Fruit fly (Drosophila melanogaster): ENCODE measurements around the gene CG9512.

The CG9512 gene

DNA sequence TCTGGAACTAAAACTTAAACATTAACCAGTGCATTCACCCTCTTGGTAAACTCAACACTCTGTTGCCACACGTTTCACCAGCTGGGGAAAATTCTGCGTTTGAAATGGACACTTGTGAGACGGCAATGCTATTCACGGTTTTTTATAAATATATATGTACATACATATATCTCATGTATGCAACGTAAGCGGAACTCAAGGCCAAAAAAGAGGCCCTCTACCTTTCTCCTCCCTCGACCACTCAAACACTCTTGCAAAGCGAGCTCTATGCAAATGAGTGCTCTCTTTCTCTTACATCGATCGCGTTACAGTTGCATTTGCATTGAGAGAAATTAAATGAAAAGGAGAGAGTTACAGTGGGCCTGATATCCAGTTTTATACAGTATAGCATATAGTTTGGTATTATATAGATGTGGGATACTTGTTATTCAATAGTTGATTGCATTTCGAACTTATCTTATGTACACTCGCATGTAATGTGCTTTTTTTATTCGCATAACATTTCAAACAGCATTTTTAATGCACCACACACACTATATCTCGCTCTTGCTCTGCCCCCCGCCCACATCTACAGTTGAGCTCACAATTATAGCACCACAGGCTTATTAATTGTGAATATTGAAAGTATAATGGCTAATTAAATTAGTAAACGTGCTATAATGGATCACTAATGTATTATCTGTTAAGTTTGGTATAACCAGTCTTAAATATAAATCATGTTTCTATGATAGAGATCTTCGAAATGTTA, 46.9 kb upstream of the CG9512 start (continued):
- TF ChIP-seq B-H1 (GFP tag; IDR thresholded peaks at IDR 0.05): no peak
- TF ChIP-seq CG10654 (GFP tag; optimal IDR thresholded peaks at IDR 0.05): peak; percentile 19
- TF ChIP-seq dmrt99B (tag; optimal IDR thresholded peaks at IDR 0.05): peak; percentile 66
- TF ChIP-seq CG1647 (GFP tag; optimal IDR thresholded peaks at IDR 0.05): no peak
- peak; percentile 43; the same call in 1 of the 3 replicates for TF ChIP-seq so (GFP tag; IDR thresholded peaks at IDR 0.05)
- TF ChIP-seq CG8944 (GFP tag; optimal IDR thresholded peaks at IDR 0.05): peak; percentile 29
- peak; percentile 18 for TF ChIP-seq Antp (GFP tag; optimal IDR thresholded peaks at IDR 0.05)
- TF ChIP-seq her (GFP tag; optimal IDR thresholded peaks at IDR 0.05): no peak
- TF ChIP-seq ara (GFP tag; IDR thresholded peaks at IDR 0.05): peak; percentile 44; the same call in 1 of the 2 replicates
- TF ChIP-seq ranshi (GFP tag; IDR thresholded peaks at IDR 0.05): peak; percentile 37; the same call in 1 of the 2 replicates
- TF ChIP-seq sens-2 (GFP tag; IDR thresholded peaks at IDR 0.05): 0 out of 2 replicates have a peak, but pooled peaks have one; percentile 22
- peak; percentile 46 for TF ChIP-seq CG14441 (GFP tag; IDR thresholded peaks at IDR 0.05)
- no peak for TF ChIP-seq CG3838 (GFP tag; optimal IDR thresholded peaks at IDR 0.05)
- TF ChIP-seq psq (GFP tag; optimal IDR thresholded peaks at IDR 0.05): no peak
- TF ChIP-seq Dip3 (GFP tag; optimal IDR thresholded peaks at IDR 0.05): no peak
- TF ChIP-seq CG16813 (GFP tag; IDR thresholded peaks at IDR 0.05; ENCODE audit: partially characterized antibody): no peak
- TF ChIP-seq CG1602 (GFP tag; optimal IDR thresholded peaks at IDR 0.05): peak; percentile 22
- no peak for TF ChIP-seq pros (GFP tag; optimal IDR thresholded peaks at IDR 0.05)
- TF ChIP-seq HLH3B (GFP tag; IDR thresholded peaks at IDR 0.05): 0 out of 2 replicates have a peak, but pooled peaks have one; percentile 29
- peak; percentile 34 for TF ChIP-seq CG15601 (tag; optimal IDR thresholded peaks at IDR 0.05)
- no peak for TF ChIP-seq hkb (optimal IDR thresholded peaks at IDR 0.05)
- peak; percentile 29; the same call in 1 of the 2 replicates for TF ChIP-seq hkb (GFP tag; IDR thresholded peaks at IDR 0.05)
- peak; percentile 10 for TF ChIP-seq CG16815 (GFP tag; optimal IDR thresholded peaks at IDR 0.05)
- peak; percentile 80 for TF ChIP-seq CG17361 (GFP tag; IDR thresholded peaks at IDR 0.05)
- peak; percentile 39 for TF ChIP-seq grau (tag; optimal IDR thresholded peaks at IDR 0.05)
- TF ChIP-seq sim (GFP tag; IDR thresholded peaks at IDR 0.05): peak; percentile 15; the same call in 1 of the 2 replicates
- TF ChIP-seq CG12769 (tag; optimal IDR thresholded peaks at IDR 0.05): peak; percentile 26
- peak; percentile 54 for TF ChIP-seq fd96Cb (tag; optimal IDR thresholded peaks at IDR 0.05)
- no peak for TF ChIP-seq gsb (GFP tag; IDR thresholded peaks at IDR 0.05)
- peak; percentile 38 for TF ChIP-seq Spps (tag; optimal IDR thresholded peaks at IDR 0.05)
- TF ChIP-seq CG4360 (GFP tag; IDR thresholded peaks at IDR 0.05): no peak
- TF ChIP-seq CG18011 (GFP tag; optimal IDR thresholded peaks at IDR 0.05): no peak
- no peak for TF ChIP-seq CG7745 (tag; optimal IDR thresholded peaks at IDR 0.05)
- no peak for TF ChIP-seq Taf1 (GFP tag; IDR thresholded peaks at IDR 0.05)
- peak; percentile 2 for TF ChIP-seq CG15011 (GFP tag; optimal IDR thresholded peaks at IDR 0.05)
- TF ChIP-seq Atf3 (GFP tag; optimal IDR thresholded peaks at IDR 0.05): no peak
- TF ChIP-seq chm (GFP tag; IDR thresholded peaks at IDR 0.05): peak; percentile 61; the same call in 1 of the 2 replicates
- peak; percentile 85; the same call in 1 of the 2 replicates for TF ChIP-seq vvl (GFP tag; IDR thresholded peaks at IDR 0.05)
- peak; percentile 18 for TF ChIP-seq cato (GFP tag; optimal IDR thresholded peaks at IDR 0.05; ENCODE audit: borderline replicate concordance)
- TF ChIP-seq Lhr (GFP tag; optimal IDR thresholded peaks at IDR 0.05): no peak
- no peak for TF ChIP-seq CG10543 (GFP tag; optimal IDR thresholded peaks at IDR 0.05)
- TF ChIP-seq CG8924 (tag; optimal IDR thresholded peaks at IDR 0.05): peak; percentile 38
- peak; percentile 21 for TF ChIP-seq CG17186 (GFP tag; optimal IDR thresholded peaks at IDR 0.05)
- TF ChIP-seq kah (GFP tag; optimal IDR thresholded peaks at IDR 0.05): no peak
- no peak for TF ChIP-seq NK7.1 (GFP tag; optimal IDR thresholded peaks at IDR 0.05)
- 0 out of 2 replicates have a peak, but pooled peaks have one; percentile 12 for TF ChIP-seq dan (GFP tag; IDR thresholded peaks at IDR 0.05)
- peak; percentile 12 for TF ChIP-seq NC2β (GFP tag; optimal IDR thresholded peaks at IDR 0.05)
- peak; percentile 18 for TF ChIP-seq shn (GFP tag; optimal IDR thresholded peaks at IDR 0.05)
- TF ChIP-seq Med (GFP tag): peak; percentile 78
- TF ChIP-seq Optix (GFP tag; IDR thresholded peaks at IDR 0.05): peak; percentile 54; the same call in 2 of the 3 replicates
